Worm (Caenorhabditis elegans) whole organism, late embryonic: ENCODE data around the gene fbxa-138.

Experiments
- C38D4.7 ChIP-seq: fragments of 200-800 bp; sonication (Bioruptor generic); optimal IDR thresholded peaks from 2 replicates; lab custom pipeline; 2018; ENCODE audit warnings: mild to moderate bottlenecking, missing genetic modification characterization, moderate library complexity, missing compliant biosample characterization
- F13H6.1 ChIP-seq: sonication (generic microtip); optimal IDR thresholded peaks from 2 replicates; lab custom pipeline; 2016; ENCODE audit warnings: missing genetic modification characterization, missing compliant biosample characterization
- ama-1 ChIP-seq: fragments of 150-350 bp; optimal IDR thresholded peaks from 2 replicates; lab custom pipeline; 2014
- ceh-31 ChIP-seq: sonication (generic microtip); optimal IDR thresholded peaks from 2 replicates; lab custom pipeline; 2016; ENCODE audit warnings: missing genetic modification characterization, missing compliant biosample characterization
- ceh-45 ChIP-seq: fragments of 200-800 bp; sonication (Bioruptor generic); IDR thresholded peaks from 2 replicates; pipeline ENCODE4 v1.3.6; 2022; ENCODE audit warnings: missing genetic modification reagents, missing genetic modification characterization, missing compliant biosample characterization
- ets-4 ChIP-seq: sonication (generic microtip); optimal IDR thresholded peaks from 2 replicates; lab custom pipeline; 2016; ENCODE audit warnings: missing genetic modification characterization, missing compliant biosample characterization
- hlh-13 ChIP-seq: fragments of 200-800 bp; sonication (Bioruptor generic); optimal IDR thresholded peaks from 2 replicates; lab custom pipeline; 2018; ENCODE audit warnings: mild to moderate bottlenecking, missing genetic modification characterization, missing compliant biosample characterization
- nhr-11 ChIP-seq: fragments of 150-350 bp; optimal IDR thresholded peaks from 2 replicates; lab custom pipeline; 2014; ENCODE audit warnings: missing biosample characterization, missing genetic modification characterization
- pha-2 ChIP-seq: sonication (generic microtip); optimal IDR thresholded peaks from 2 replicates; lab custom pipeline; 2017; ENCODE audit warnings: mild to moderate bottlenecking, missing genetic modification characterization, missing compliant biosample characterization
- pqm-1 ChIP-seq: sonication (generic microtip); optimal IDR thresholded peaks from 2 replicates; lab custom pipeline; 2016; ENCODE audit warnings: missing genetic modification characterization, missing compliant biosample characterization
- ref-2 ChIP-seq: sonication (generic microtip); optimal IDR thresholded peaks from 2 replicates; lab custom pipeline; 2016; ENCODE audit warnings: missing genetic modification characterization, missing compliant biosample characterization
- rnt-1 ChIP-seq: sonication (generic microtip); optimal IDR thresholded peaks from 2 replicates; lab custom pipeline; 2016; ENCODE audit warnings: missing genetic modification characterization, missing compliant biosample characterization

DNA sequence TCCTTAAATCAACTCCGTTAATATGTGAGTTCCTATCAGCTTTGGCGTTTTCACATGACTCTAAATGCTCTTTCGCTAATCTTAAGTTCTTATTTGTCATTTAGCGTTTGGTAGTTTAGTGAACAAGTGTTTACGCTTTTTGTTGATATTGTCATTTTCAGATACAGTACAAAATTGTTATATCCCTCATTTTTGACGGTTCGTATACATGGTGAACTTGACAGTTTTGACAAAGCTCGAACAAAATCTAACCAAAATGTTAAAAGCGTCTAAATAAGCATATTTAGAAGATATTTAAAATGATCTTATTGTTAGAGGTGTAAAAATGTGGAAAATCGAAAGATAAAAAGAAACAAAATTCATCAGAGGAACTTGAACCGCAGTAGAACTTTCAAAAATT is 569 bp downstream of the fbxa-138 start:
- TF ChIP-seq pha-2 (no peak), ets-4 (no peak), nhr-11 (tag; lab: Kevin White, UChicago) (no peak), ceh-45 (GFP tag; lab: Robert Waterston, UW) (no peak), pqm-1 (tag; lab: Kevin White, UChicago) (no peak), ref-2 (no peak), rnt-1 (tag; lab: Kevin White, UChicago) (no peak), ceh-31 (tag; lab: Kevin White, UChicago) (no peak), ama-1 (lab: Kevin White, UChicago) (no peak), F13H6.1 (tag; lab: Kevin White, UChicago) (no peak), hlh-13 (GFP tag; lab: Kevin White, UChicago) (no peak), C38D4.7 (GFP tag; lab: Kevin White, UChicago) (no peak)
